Worm (Caenorhabditis elegans) whole organism, L4 larva: ENCODE measurements around the gene srh-46.

Experiments
- D1046.2 ChIP-seq: fragments of 200-800 bp; sonication (Bioruptor generic); IDR thresholded peaks from 2 replicates; pipeline ENCODE4 v1.3.6; 2022; ENCODE audit warnings: missing genetic modification characterization, missing compliant biosample characterization
- F10B5.3 ChIP-seq: sonication (generic microtip); optimal IDR thresholded peaks from 2 replicates; lab custom pipeline; 2016; ENCODE audit warnings: mild to moderate bottlenecking, missing genetic modification characterization, missing compliant biosample characterization
- F26F4.8 ChIP-seq: fragments of 200-800 bp; sonication (Bioruptor generic); conservative IDR thresholded peaks from 2 replicates; pipeline ENCODE4 v1.3.6; 2022; ENCODE audit warnings: missing genetic modification characterization, missing compliant biosample characterization
- R02D3.7 ChIP-seq: fragments of 150-350 bp; sonication (generic microtip); optimal IDR thresholded peaks from 3 replicates; lab custom pipeline; 2014; ENCODE audit warnings: missing biosample characterization, missing genetic modification characterization
- ZK546.5 ChIP-seq, 2 experiments: sonication (generic microtip); optimal IDR thresholded peaks; 2 replicates each; lab custom pipeline; 2017; ENCODE audit warnings: missing biosample characterization in 2 of 2, missing genetic modification characterization in 2 of 2
- aha-1 ChIP-seq: fragments of 150-350 bp; peaks from one replicate; lab custom pipeline; 2014; ENCODE audit warnings: missing biosample characterization, missing genetic modification characterization
- arid-1 ChIP-seq: fragments of 200-800 bp; sonication (Bioruptor generic); conservative IDR thresholded peaks from 2 replicates; pipeline ENCODE4 v1.3.6; 2022; ENCODE audit warnings: missing genetic modification reagents, missing genetic modification characterization, missing compliant biosample characterization
- attf-4 ChIP-seq: sonication (generic microtip); optimal IDR thresholded peaks from 3 replicates; lab custom pipeline; 2017; ENCODE audit warnings: missing biosample characterization, missing genetic modification characterization
- ceh-20 ChIP-seq: fragments of 200-800 bp; sonication (Bioruptor generic); IDR thresholded peaks from 2 replicates; pipeline ENCODE4 v1.3.6; 2022; ENCODE audit warnings: missing genetic modification reagents, missing genetic modification characterization, missing compliant biosample characterization
- ceh-32 ChIP-seq: sonication (generic microtip); optimal IDR thresholded peaks from 2 replicates; lab custom pipeline; 2016; ENCODE audit warnings: mild to moderate bottlenecking, missing genetic modification characterization, missing compliant biosample characterization; ENCODE audit not compliant: poor library complexity
- ceh-44 ChIP-seq: fragments of 200-800 bp; sonication (Bioruptor generic); IDR thresholded peaks from 2 replicates; pipeline ENCODE4 v1.3.6; 2022; ENCODE audit warnings: missing genetic modification reagents, missing genetic modification characterization, missing compliant biosample characterization
- ceh-82 ChIP-seq: sonication (generic microtip); optimal IDR thresholded peaks from 2 replicates; lab custom pipeline; 2017; ENCODE audit warnings: missing biosample characterization, missing genetic modification characterization
- ces-1 ChIP-seq: fragments of 150-350 bp; sonication (generic microtip); optimal IDR thresholded peaks from 4 replicates; lab custom pipeline; 2014; ENCODE audit warnings: missing biosample characterization, missing genetic modification reagents, missing genetic modification characterization
- ctbp-1 ChIP-seq: fragments of 200-800 bp; sonication (Bioruptor generic); IDR thresholded peaks from 2 replicates; pipeline ENCODE4 v1.3.6; 2022; ENCODE audit warnings: missing genetic modification reagents, missing genetic modification characterization, missing compliant biosample characterization
- daf-12 ChIP-seq: fragments of 150-350 bp; optimal IDR thresholded peaks from 2 replicates; lab custom pipeline; 2014; ENCODE audit warnings: missing biosample characterization, missing genetic modification reagents, missing genetic modification characterization
- daf-16 ChIP-seq, 3 experiments: sonication (generic microtip); optimal IDR thresholded peaks; 2 replicates each; lab custom pipeline; 2016 to 2017; ENCODE audit warnings: missing genetic modification characterization in 3 of 3, missing genetic modification reagents in 3 of 3, mild to moderate bottlenecking in 2 of 3, missing compliant biosample characterization in 2 of 3, missing biosample characterization in 1 of 3, moderate library complexity in 1 of 3
- daf-19 ChIP-seq: fragments of 200-800 bp; sonication (Bioruptor generic); conservative IDR thresholded peaks from 2 replicates; pipeline ENCODE4 v1.3.6; 2022; ENCODE audit warnings: missing genetic modification characterization, missing compliant biosample characterization
- dmd-8 ChIP-seq: fragments of 200-800 bp; sonication (Bioruptor generic); IDR thresholded peaks from 2 replicates; pipeline ENCODE4 v1.3.6; 2022; ENCODE audit warnings: missing genetic modification characterization, missing compliant biosample characterization
- dmd-9 ChIP-seq: fragments of 200-800 bp; sonication (Bioruptor generic); IDR thresholded peaks from 2 replicates; pipeline ENCODE4 v1.3.6; 2022; ENCODE audit warnings: missing genetic modification reagents, missing genetic modification characterization, missing compliant biosample characterization
- dve-1 ChIP-seq: sonication (generic microtip); optimal IDR thresholded peaks from 2 replicates; lab custom pipeline; 2017; ENCODE audit warnings: antibody characterized with exemption, mild to moderate bottlenecking, missing genetic modification characterization, missing compliant biosample characterization; ENCODE audit not compliant: insufficient read depth
- egl-27 ChIP-seq: sonication (generic microtip); optimal IDR thresholded peaks from 3 replicates; lab custom pipeline; 2017; ENCODE audit warnings: missing biosample characterization, missing genetic modification reagents, missing genetic modification characterization
- hlh-30 ChIP-seq: sonication (generic microtip); optimal IDR thresholded peaks from 2 replicates; lab custom pipeline; 2017; ENCODE audit warnings: antibody characterized with exemption, mild to moderate bottlenecking, missing genetic modification characterization, missing compliant biosample characterization; ENCODE audit not compliant: insufficient read depth
- lin-1 ChIP-seq: fragments of 200-800 bp; sonication (Bioruptor generic); IDR thresholded peaks from 2 replicates; pipeline ENCODE4 v1.3.6; 2022; ENCODE audit warnings: missing genetic modification reagents, missing genetic modification characterization, missing compliant biosample characterization
- lin-15B ChIP-seq: fragments of 150-350 bp; sonication (generic microtip); optimal IDR thresholded peaks from 3 replicates; lab custom pipeline; 2014; ENCODE audit warnings: missing biosample characterization, missing genetic modification characterization
- lsy-2 ChIP-seq, 2 experiments: fragments of 150-350 bp in 1 of 2; sonication (generic microtip) in 1 of 2; optimal IDR thresholded peaks; 2 replicates each; lab custom pipeline; 2014 to 2017; ENCODE audit warnings: missing biosample characterization in 2 of 2, missing genetic modification characterization in 2 of 2
- madf-9 ChIP-seq: fragments of 200-800 bp; sonication (Bioruptor generic); conservative IDR thresholded peaks from 2 replicates; pipeline ENCODE4 v1.3.6; 2022; ENCODE audit warnings: missing genetic modification reagents, missing genetic modification characterization, missing compliant biosample characterization
- mdt-29 ChIP-seq: fragments of 200-800 bp; sonication (Bioruptor generic); IDR thresholded peaks from 2 replicates; pipeline ENCODE4 v1.3.6; 2022; ENCODE audit warnings: missing genetic modification reagents, missing genetic modification characterization, missing compliant biosample characterization
- mep-1 ChIP-seq: fragments of 150-350 bp; sonication (generic microtip); optimal IDR thresholded peaks from 3 replicates; lab custom pipeline; 2014; ENCODE audit warnings: missing biosample characterization, missing genetic modification characterization
- mes-2 ChIP-seq: sonication (generic microtip); optimal IDR thresholded peaks from 2 replicates; lab custom pipeline; 2016; ENCODE audit warnings: missing genotype, mild to moderate bottlenecking, missing genetic modification characterization, missing compliant biosample characterization; ENCODE audit not compliant: poor library complexity, severe bottlenecking
- nhr-111 ChIP-seq: fragments of 200-800 bp; sonication (Bioruptor generic); optimal IDR thresholded peaks from 2 replicates; lab custom pipeline; 2018; ENCODE audit warnings: mild to moderate bottlenecking, missing genetic modification characterization, missing compliant biosample characterization
- nhr-237 ChIP-seq: sonication (generic microtip); optimal IDR thresholded peaks from 2 replicates; lab custom pipeline; 2017; ENCODE audit warnings: missing biosample characterization, missing genetic modification characterization
- nhr-48 ChIP-seq: sonication (generic microtip); optimal IDR thresholded peaks from 2 replicates; lab custom pipeline; 2016; ENCODE audit warnings: mild to moderate bottlenecking, missing genetic modification characterization, missing compliant biosample characterization
- nhr-6 ChIP-seq: fragments of 150-350 bp; optimal IDR thresholded peaks from 2 replicates; lab custom pipeline; 2014; ENCODE audit warnings: missing biosample characterization, missing genetic modification characterization
- pqm-1 ChIP-seq: sonication (generic microtip); optimal IDR thresholded peaks from 2 replicates; lab custom pipeline; 2017; ENCODE audit warnings: missing biosample characterization, missing genetic modification characterization
- rbr-2 ChIP-seq: sonication (generic microtip); optimal IDR thresholded peaks from 2 replicates; lab custom pipeline; 2016; ENCODE audit warnings: missing genotype, missing genetic modification characterization, missing compliant biosample characterization
- saeg-2 ChIP-seq: fragments of 200-800 bp; sonication (Bioruptor generic); IDR thresholded peaks from 2 replicates; pipeline ENCODE4 v1.3.6; 2022; ENCODE audit warnings: missing genetic modification reagents, missing genetic modification characterization, missing compliant biosample characterization
- sdz-12 ChIP-seq: fragments of 200-800 bp; sonication (Bioruptor generic); optimal IDR thresholded peaks from 2 replicates; lab custom pipeline; 2018; ENCODE audit warnings: mild to moderate bottlenecking, missing genetic modification characterization, missing compliant biosample characterization
- set-16 ChIP-seq: fragments of 200-800 bp; sonication (Bioruptor generic); IDR thresholded peaks from 2 replicates; pipeline ENCODE4 v1.3.6; 2022; ENCODE audit warnings: missing genetic modification reagents, missing genetic modification characterization, missing compliant biosample characterization
- spr-1 ChIP-seq: sonication (generic microtip); optimal IDR thresholded peaks from 2 replicates; lab custom pipeline; 2016; ENCODE audit warnings: mild to moderate bottlenecking, missing genetic modification characterization, missing compliant biosample characterization
- unc-130 ChIP-seq: sonication (generic microtip); optimal IDR thresholded peaks from 2 replicates; lab custom pipeline; 2016; ENCODE audit warnings: missing genetic modification reagents, missing genetic modification characterization, missing compliant biosample characterization
- unc-62 ChIP-seq, 3 experiments: fragments of 150-350 bp in 1 of 3; sonication (generic microtip); optimal IDR thresholded peaks in 2 of 3; peaks in 1 of 3; 1 replicate in 1 of 3; 2 replicates in 2 of 3; lab custom pipeline; 2014 to 2017; ENCODE audit warnings: missing biosample characterization in 3 of 3, missing genetic modification characterization in 3 of 3, missing genetic modification reagents in 3 of 3, missing genotype in 1 of 3
- zip-2 ChIP-seq: fragments of 150-350 bp; optimal IDR thresholded peaks from 2 replicates; lab custom pipeline; 2014; ENCODE audit warnings: missing biosample characterization, missing genetic modification characterization
- ztf-11 ChIP-seq: fragments of 150-350 bp; optimal IDR thresholded peaks from 2 replicates; lab custom pipeline; 2014; ENCODE audit warnings: missing biosample characterization, missing genetic modification characterization

The srh-46 gene

DNA sequence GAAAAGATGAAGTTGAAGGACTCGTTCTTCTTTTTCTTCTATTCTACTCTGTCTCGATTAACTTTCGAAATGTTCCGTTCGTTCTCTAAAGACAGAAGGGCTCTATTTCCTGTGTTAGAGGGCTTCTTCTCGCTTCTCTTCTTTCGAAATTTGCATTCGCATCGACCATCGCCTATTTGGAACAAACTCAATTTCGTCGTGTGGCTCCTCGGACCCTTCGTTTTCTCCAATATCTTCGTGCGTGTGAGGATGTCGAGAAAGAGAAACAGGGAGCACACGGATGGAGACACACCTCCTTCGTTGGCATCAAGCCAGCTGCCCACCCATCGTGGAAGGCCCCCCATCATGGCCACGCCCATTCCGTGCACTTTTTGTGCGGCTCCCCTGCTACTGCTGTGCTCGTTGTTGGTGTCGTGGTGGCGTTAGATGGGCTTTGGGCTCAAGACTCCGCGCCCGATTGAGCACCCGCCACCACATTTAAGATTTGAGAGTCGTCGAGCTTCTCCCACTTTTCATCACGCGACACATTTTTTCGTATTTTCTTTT lies 38.5 kb upstream of the srh-46 start (continued):
- TF ChIP-seq F10B5.3 (no peak), daf-19 (no peak), mep-1 (no peak), pqm-1 (tag; lab: Kevin White, UChicago) (no peak), dmd-8 (no peak), lsy-2 (tag; optimal IDR thresholded peaks at IDR 0.05; lab: Kevin White, UChicago) (no peak), dmd-9 (GFP tag; lab: Robert Waterston, UW) (no peak), D1046.2 (GFP tag; lab: Robert Waterston, UW) (no peak), spr-1 (tag; lab: Kevin White, UChicago) (no peak), mes-2 (no peak), set-16 (peak; percentile 82), ces-1 (GFP tag; lab: Kevin White, UChicago) (peak; percentile 72), unc-62 (GFP tag; optimal IDR thresholded peaks at IDR 0.05 in 1 of 2; lab: Kevin White, UChicago) (peak in 1 of 2 experiments; percentile 3), unc-62 (tag; optimal IDR thresholded peaks at IDR 0.05; lab: Kevin White, UChicago) (no peak), aha-1 (peak; percentile 89), lin-1 (GFP tag; lab: Robert Waterston, UW) (no peak), F26F4.8 (GFP tag; lab: Robert Waterston, UW) (no peak), nhr-48 (tag; lab: Kevin White, UChicago) (no peak), nhr-6 (tag; lab: Kevin White, UChicago) (no peak), lin-15B (no peak), sdz-12 (GFP tag; lab: Kevin White, UChicago) (no peak), ctbp-1 (peak; percentile 63; the same call in 1 of the 2 replicates), ceh-44 (GFP tag; lab: Robert Waterston, UW) (no peak), unc-130 (GFP tag; lab: Kevin White, UChicago) (no peak), hlh-30 (tag; lab: Kevin White, UChicago) (no peak), rbr-2 (tag; lab: Kevin White, UChicago) (peak; percentile 27), nhr-111 (GFP tag; lab: Kevin White, UChicago) (no peak), ceh-20 (GFP tag; lab: Robert Waterston, UW) (no peak), dve-1 (tag; lab: Kevin White, UChicago) (no peak), ceh-32 (tag; lab: Kevin White, UChicago) (no peak), mdt-29 (GFP tag; lab: Robert Waterston, UW) (no peak), arid-1 (GFP tag; lab: Robert Waterston, UW) (no peak), R02D3.7 (tag; lab: Kevin White, UChicago) (no peak), egl-27 (no peak), attf-4 (tag; lab: Kevin White, UChicago) (no peak), nhr-237 (tag; lab: Kevin White, UChicago) (no peak), daf-12 (no peak), ceh-82 (no peak), ZK546.5 (tag; optimal IDR thresholded peaks at IDR 0.05; lab: Kevin White, UChicago) (no peak), ztf-11 (tag; lab: Kevin White, UChicago) (no peak), madf-9 (GFP tag; lab: Robert Waterston, UW) (no peak), daf-16 (GFP tag; optimal IDR thresholded peaks at IDR 0.05; lab: Kevin White, UChicago) (no peak), daf-16 (tag; optimal IDR thresholded peaks at IDR 0.05; lab: Kevin White, UChicago) (no peak), zip-2 (tag; lab: Kevin White, UChicago) (no peak), saeg-2 (GFP tag; lab: Robert Waterston, UW) (no peak)
